Worm (Caenorhabditis elegans): Measurements from ENCODE around the gene F27C8.2.

F27C8.2 gene

DNA sequence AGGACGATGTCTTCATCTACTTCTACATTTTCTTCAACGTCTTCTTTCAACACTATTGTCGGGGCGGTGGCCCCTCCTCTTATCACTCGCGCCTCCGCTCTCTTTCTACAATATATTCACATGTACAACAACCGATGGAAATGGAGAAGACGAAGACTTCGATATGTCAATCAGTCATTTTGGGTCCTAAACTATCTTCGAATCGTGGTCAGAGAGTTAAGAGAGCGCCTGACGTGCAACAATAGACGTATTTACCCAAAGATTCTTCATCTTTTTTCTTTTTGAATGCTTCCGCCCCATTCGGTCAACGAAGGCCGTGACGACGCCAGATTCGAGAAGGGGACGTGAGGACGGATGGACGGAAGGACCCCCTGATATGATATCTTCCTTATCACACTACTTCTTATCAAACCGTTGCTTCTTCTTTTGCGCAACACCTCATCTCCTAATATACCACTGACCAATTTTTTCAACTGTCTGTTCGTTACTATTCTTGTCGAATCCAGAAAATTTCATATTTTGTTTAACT lies 36.9 kb downstream of the F27C8.2 start:
- no peak for TF ChIP-seq W03F9.2 (tag; optimal IDR thresholded peaks at IDR 0.05)
- TF ChIP-seq him-1 (tag; optimal IDR thresholded peaks at IDR 0.05) = no peak
- no peak for TF ChIP-seq dao-5 (tag; optimal IDR thresholded peaks at IDR 0.05)

DNA sequence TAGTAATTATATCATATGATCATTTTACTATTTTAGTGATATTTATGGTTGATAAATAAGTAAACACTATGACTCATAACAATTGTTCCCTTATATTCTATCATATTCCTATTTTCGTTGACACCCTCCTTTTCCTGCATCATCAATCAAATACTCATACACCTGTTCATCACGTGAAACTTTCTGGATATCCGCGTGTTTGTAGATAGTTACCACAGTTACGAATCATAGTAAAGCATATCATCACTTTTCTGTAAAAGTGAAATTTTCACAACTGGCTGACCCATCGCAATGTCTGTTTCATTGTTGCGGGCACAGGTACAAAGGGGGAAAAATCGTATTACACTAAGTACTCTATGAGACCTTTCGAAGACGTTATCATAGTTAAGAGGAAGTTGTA lies 37.7 kb downstream of the F27C8.2 start:
- TF ChIP-seq dao-5 (tag; optimal IDR thresholded peaks at IDR 0.05) = no peak
- TF ChIP-seq him-1 (tag; optimal IDR thresholded peaks at IDR 0.05) = no peak
- TF ChIP-seq W03F9.2 (tag; optimal IDR thresholded peaks at IDR 0.05) = no peak

ce11 chrIV:9634848-9635247 lies 38.7 kb downstream of the F27C8.2 start, which contains the start of gene mca-1:
mca-1 (minus strand) TSS chrIV:9634948.
- TF ChIP-seq him-1 (tag; optimal IDR thresholded peaks at IDR 0.05) (no peak), dao-5 (tag; optimal IDR thresholded peaks at IDR 0.05) (no peak), W03F9.2 (tag; optimal IDR thresholded peaks at IDR 0.05) (no peak)

DNA sequence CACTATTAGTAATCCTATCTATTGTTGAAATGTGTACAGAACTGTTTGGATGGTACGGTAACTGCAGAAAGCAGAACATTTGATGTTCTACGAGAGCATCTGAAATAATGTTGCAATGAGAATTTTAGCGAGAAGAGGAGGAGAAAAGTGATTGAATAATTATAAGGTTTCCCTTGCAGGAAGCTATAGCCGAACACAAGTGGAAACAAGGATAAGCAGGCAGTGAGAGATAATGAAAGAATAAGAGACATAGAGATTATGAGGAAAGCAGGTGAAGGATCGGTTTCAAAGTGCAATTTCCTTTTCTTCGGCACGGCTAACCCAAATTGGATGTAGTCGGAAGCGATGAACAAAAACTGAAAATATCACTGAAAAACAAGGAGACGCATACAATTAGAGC lies 45.8 kb downstream of the F27C8.2 start, which contains the start of gene del-2:
Gene del-2 (minus strand): TSS at position 101 of the 400 bp plus-strand sequence.
- no peak for TF ChIP-seq W03F9.2 (tag; optimal IDR thresholded peaks at IDR 0.05)
- no peak for TF ChIP-seq dao-5 (tag; optimal IDR thresholded peaks at IDR 0.05)
- TF ChIP-seq him-1 (tag; optimal IDR thresholded peaks at IDR 0.05) = no peak

ce11 chrIV:9643188-9643587 lies 47.0 kb downstream of the F27C8.2 start, which contains the start of gene degl-2:
degl-2 (plus strand) TSS chrIV:9643488.
- TF ChIP-seq him-1 (tag; optimal IDR thresholded peaks at IDR 0.05) (no peak), dao-5 (tag; optimal IDR thresholded peaks at IDR 0.05) (no peak), W03F9.2 (tag; optimal IDR thresholded peaks at IDR 0.05) (no peak)

DNA sequence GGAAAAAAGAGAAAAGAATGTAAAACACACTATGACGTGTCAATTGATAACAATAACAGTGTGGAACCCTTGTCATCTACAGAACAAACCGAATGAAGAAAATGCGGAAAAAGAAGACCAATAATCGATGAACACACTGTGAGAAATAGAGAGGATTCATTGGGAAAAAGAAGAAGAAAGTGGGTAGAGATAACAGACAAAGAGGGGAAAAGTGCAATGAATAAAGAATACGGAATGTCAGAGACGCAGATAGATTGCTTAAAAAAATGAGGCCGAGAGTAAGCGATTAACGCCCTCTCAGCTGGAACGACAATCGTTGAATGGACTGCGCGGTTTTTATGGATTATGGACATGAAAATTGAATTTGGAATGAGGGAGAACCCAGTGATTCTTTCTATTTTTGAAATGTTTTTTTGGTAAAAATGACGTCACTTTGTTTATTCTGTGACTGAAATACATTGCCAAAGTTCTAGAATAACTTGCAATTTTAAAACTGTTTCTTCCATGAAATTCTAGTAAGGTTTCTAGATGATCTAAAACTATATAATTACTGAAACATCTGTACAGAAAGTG lies 51.7 kb downstream of the F27C8.2 start, which contains the start of gene amph-1:
Gene amph-1 (minus strand): TSS at position 85 of the 573 bp plus-strand sequence.
- no peak for TF ChIP-seq him-1 (tag; optimal IDR thresholded peaks at IDR 0.05)
- no peak for TF ChIP-seq dao-5 (tag; optimal IDR thresholded peaks at IDR 0.05)
- peak; percentile 44 for TF ChIP-seq W03F9.2 (tag; optimal IDR thresholded peaks at IDR 0.05)

DNA sequence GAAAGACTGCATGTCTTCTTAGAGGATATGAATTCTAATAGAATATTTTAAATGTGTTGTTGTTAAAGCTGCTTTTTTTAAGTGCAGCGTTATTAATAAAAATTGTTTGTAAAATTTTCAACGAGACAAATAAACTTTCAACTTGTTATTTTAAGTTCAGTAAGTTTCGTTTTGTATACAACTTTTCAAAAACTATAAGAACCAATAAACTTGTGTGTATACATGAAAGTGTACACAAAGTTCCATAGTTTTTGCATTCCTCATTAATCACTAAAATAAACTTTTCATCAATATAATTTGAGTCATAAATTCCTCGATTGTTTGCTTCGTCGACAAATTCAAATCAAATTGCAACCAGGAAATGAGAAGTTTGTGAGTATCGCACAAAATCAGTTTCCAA lies 52.5 kb downstream of the F27C8.2 start, which contains the start of gene srm-3:
Gene srm-3 (plus strand): TSS at position 301 of the 400 bp plus-strand sequence.
- TF ChIP-seq him-1 (tag; optimal IDR thresholded peaks at IDR 0.05) = no peak
